Worm (Caenorhabditis elegans) whole organism, L4/young adult: ENCODE data around the gene yju-2.

Experiments
- dao-5 ChIP-seq: sonication (generic microtip); optimal IDR thresholded peaks from 2 replicates; lab custom pipeline; 2016; ENCODE audit warnings: missing genotype, missing genetic modification characterization, moderate library complexity, missing compliant biosample characterization
- him-1 ChIP-seq: sonication (generic microtip); optimal IDR thresholded peaks from 2 replicates; lab custom pipeline; 2016; ENCODE audit warnings: missing genotype, missing genetic modification reagents, missing genetic modification characterization, missing compliant biosample characterization

DNA sequence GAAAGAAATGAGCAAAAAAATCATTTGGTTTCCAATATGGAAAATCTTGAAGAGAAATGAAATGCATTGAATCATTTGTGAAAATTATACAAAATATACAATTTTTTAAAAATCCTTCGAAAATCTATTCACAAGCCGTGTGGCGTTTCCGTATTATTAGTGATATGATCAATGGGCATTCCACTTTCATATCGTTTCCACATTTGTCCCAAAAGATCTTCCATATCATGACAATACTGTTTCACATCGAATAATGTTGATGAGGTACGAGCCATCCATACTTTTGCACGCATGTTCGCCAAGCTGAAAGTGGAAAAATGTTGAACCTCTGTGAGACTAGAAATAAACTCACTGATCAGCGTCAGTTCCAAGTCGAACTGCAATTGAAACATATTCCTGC is 37.8 kb upstream of the yju-2 start:
- no peak for TF ChIP-seq him-1 (tag; lab: Kevin White, UChicago)
- TF ChIP-seq dao-5, result no peak
